Fruit fly (Drosophila melanogaster) whole organism, prepupa: ENCODE results near the gene Alp12.

Source experiments
- CG10631 ChIP-seq: fragments of 200-800 bp; sonication (Bioruptor generic); optimal IDR thresholded peaks from 2 replicates; lab custom pipeline; 2016; ENCODE audit warnings: missing biosample characterization, missing genetic modification characterization
- CG3032 ChIP-seq: fragments of 200-800 bp; optimal IDR thresholded peaks from 2 replicates; lab custom pipeline; 2019; ENCODE audit warnings: missing biosample characterization, mild to moderate bottlenecking, missing genetic modification characterization, moderate library complexity
- CG6808 ChIP-seq: fragments of 200-800 bp; sonication (Bioruptor generic); optimal IDR thresholded peaks from 3 replicates; lab custom pipeline; 2017; ENCODE audit warnings: missing biosample characterization, missing genetic modification characterization, mild to moderate bottlenecking, moderate library complexity, missing genetic modification reagents
- CG7368 ChIP-seq: fragments of 200-800 bp; sonication (Bioruptor generic); optimal IDR thresholded peaks from 3 replicates; lab custom pipeline; 2016; ENCODE audit warnings: missing biosample characterization, missing genetic modification characterization
- Gug ChIP-seq: fragments of 200-800 bp; sonication (Bioruptor generic); IDR thresholded peaks from 2 replicates; pipeline ENCODE4 v1.3.6; 2022; ENCODE audit warnings: missing biosample characterization, missing genetic modification characterization
- Lpt ChIP-seq: fragments of 200-800 bp; sonication (Bioruptor generic); optimal IDR thresholded peaks from 3 replicates; lab custom pipeline; 2016; ENCODE audit warnings: missing biosample characterization, missing genetic modification characterization
- Smox ChIP-seq: fragments of 200-800 bp; sonication (Bioruptor generic); optimal IDR thresholded peaks from 3 replicates; lab custom pipeline; 2016; ENCODE audit warnings: missing biosample characterization, missing genetic modification characterization
- acj6 ChIP-seq: fragments of 200-800 bp; sonication (Bioruptor generic); optimal IDR thresholded peaks from 3 replicates; lab custom pipeline; 2016; ENCODE audit warnings: missing biosample characterization, missing genetic modification characterization
- dac ChIP-seq: fragments of 200-800 bp; sonication (Bioruptor generic); optimal IDR thresholded peaks from 2 replicates; lab custom pipeline; 2017; ENCODE audit warnings: missing biosample characterization, mild to moderate bottlenecking, missing genetic modification characterization
- net ChIP-seq: fragments of 200-800 bp; sonication (Bioruptor generic); optimal IDR thresholded peaks from 3 replicates; lab custom pipeline; 2016; ENCODE audit warnings: missing biosample characterization, missing genetic modification characterization
- svp ChIP-seq: fragments of 200-800 bp; sonication (Bioruptor generic); peaks from one replicate; lab custom pipeline; 2016; ENCODE audit warnings: missing biosample characterization, missing genetic modification characterization
- topi ChIP-seq: fragments of 200-800 bp; sonication (Bioruptor generic); optimal IDR thresholded peaks from 3 replicates; lab custom pipeline; 2016; ENCODE audit warnings: missing biosample characterization, missing genetic modification characterization

DNA sequence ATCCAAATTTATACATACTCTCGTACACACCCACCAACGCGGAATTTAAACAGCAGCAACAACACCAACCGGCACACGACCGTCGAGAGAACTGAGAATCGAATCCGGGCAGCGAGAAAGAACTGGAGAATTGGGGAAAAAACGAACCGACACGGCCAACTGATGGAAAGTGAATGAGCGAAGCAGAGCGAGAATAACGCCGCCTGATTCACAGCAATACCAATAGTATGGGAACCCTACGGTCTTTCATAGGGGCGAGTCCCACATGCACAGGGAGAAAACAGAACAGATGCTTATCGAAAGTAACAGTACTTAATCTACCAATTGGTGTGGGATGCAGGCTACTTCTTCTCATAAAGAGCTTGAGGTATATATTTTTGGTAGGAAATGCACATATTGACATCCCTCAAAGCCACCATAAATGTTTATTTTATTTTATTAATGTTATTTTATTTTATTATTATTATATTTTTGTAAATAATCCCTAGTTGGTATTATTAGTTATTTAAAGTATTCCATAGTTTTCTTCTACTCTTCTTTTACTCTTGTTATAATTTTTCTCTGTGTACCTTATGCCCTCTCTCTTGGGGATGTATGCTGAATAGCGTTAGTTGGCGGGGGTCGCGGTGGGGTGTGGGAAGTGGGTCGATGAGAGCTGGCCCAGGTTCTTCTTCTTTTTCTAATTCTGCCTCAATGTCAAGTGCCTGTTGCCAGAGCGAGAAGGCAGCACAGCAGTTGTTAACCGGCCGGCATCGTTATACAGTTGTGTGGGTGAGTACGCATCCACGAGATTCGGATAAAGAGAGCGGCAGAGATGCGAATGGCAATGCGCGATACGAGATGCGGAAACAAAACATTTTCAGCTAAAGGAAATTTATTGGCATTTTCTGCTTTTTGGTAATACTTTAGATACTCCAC, 25.3 kb upstream of the Alp12 start, which contains the start of gene CG17544:
- peak; percentile 82 for TF ChIP-seq acj6 (GFP tag; lab: Kevin White, UChicago)
- peak; percentile 90 for TF ChIP-seq CG10631 (GFP tag; lab: Kevin White, UChicago)
- peak; percentile 72 for TF ChIP-seq svp (GFP tag; lab: Kevin White, UChicago)
- TF ChIP-seq net (GFP tag; lab: Kevin White, UChicago): peak; percentile 54
- TF ChIP-seq dac (GFP tag; lab: Kevin White, UChicago): peak; percentile 2
- TF ChIP-seq CG3032 (tag; lab: Kevin White, UChicago): peak; percentile 84
- peak; percentile 34; the same call in 1 of the 2 replicates for TF ChIP-seq Gug (GFP tag; lab: Robert Waterston, UW)
- TF ChIP-seq Lpt: peak; percentile 49
- TF ChIP-seq CG6808 (GFP tag; lab: Kevin White, UChicago): peak; percentile 79
- peak; percentile 18 for TF ChIP-seq Smox (GFP tag; lab: Kevin White, UChicago)
- peak; percentile 24 for TF ChIP-seq CG7368 (GFP tag; lab: Kevin White, UChicago)
- peak; percentile 22 for TF ChIP-seq topi (GFP tag; lab: Kevin White, UChicago)
